Fruit fly (Drosophila melanogaster) whole organism, embryonic: ENCODE measurements around the gene Sap130.

Experiments
- Antp ChIP-seq: fragments of 200-800 bp; sonication (Bioruptor generic); optimal IDR thresholded peaks from 3 replicates; lab custom pipeline; 2016; ENCODE audit warnings: missing biosample characterization, missing genetic modification characterization
- Bgb ChIP-seq: fragments of 200-800 bp; sonication (Bioruptor generic); IDR thresholded peaks from 2 replicates; pipeline ENCODE4 v1.3.6; 2022; ENCODE audit warnings: missing biosample characterization, missing genetic modification characterization; ENCODE audit not compliant: partially characterized antibody
- BtbVII ChIP-seq: fragments of 200-800 bp; sonication (Bioruptor generic); optimal IDR thresholded peaks from 3 replicates; lab custom pipeline; 2017; ENCODE audit warnings: missing biosample characterization, mild to moderate bottlenecking, missing genetic modification characterization
- CG10209 ChIP-seq: fragments of 200-800 bp; sonication (Bioruptor generic); optimal IDR thresholded peaks from 3 replicates; lab custom pipeline; 2017; ENCODE audit warnings: missing biosample characterization, mild to moderate bottlenecking, missing genetic modification characterization, missing genetic modification reagents
- CG10366 ChIP-seq: fragments of 200-800 bp; sonication (Bioruptor generic); IDR thresholded peaks from 2 replicates; pipeline ENCODE4 v1.3.6; 2022; ENCODE audit warnings: missing biosample characterization, missing genetic modification characterization
- CG10543 ChIP-seq: fragments of 200-800 bp; sonication (Bioruptor generic); optimal IDR thresholded peaks from 3 replicates; lab custom pipeline; 2017; ENCODE audit warnings: missing biosample characterization, mild to moderate bottlenecking, missing genetic modification characterization, moderate library complexity
- CG12299 ChIP-seq: fragments of 200-800 bp; sonication (Bioruptor generic); optimal IDR thresholded peaks from 2 replicates; lab custom pipeline; 2018; ENCODE audit warnings: missing biosample characterization, mild to moderate bottlenecking, missing genetic modification characterization
- CG12391 ChIP-seq: fragments of 200-800 bp; sonication (Bioruptor generic); optimal IDR thresholded peaks from 3 replicates; lab custom pipeline; 2018; ENCODE audit warnings: missing biosample characterization, mild to moderate bottlenecking, missing genetic modification characterization, moderate library complexity
- CG12769 ChIP-seq: fragments of 200-800 bp; sonication (Bioruptor generic); optimal IDR thresholded peaks from 2 replicates; lab custom pipeline; 2019; ENCODE audit warnings: missing biosample characterization, mild to moderate bottlenecking, missing genetic modification characterization, moderate library complexity
- CG13894 ChIP-seq: fragments of 200-800 bp; sonication (Bioruptor generic); optimal IDR thresholded peaks from 3 replicates; lab custom pipeline; 2018; ENCODE audit warnings: missing biosample characterization, mild to moderate bottlenecking, missing genetic modification characterization, moderate library complexity
- CG14710 ChIP-seq: fragments of 200-800 bp; sonication (Bioruptor generic); optimal IDR thresholded peaks from 3 replicates; lab custom pipeline; 2019; ENCODE audit warnings: missing biosample characterization, mild to moderate bottlenecking, missing genetic modification characterization, moderate library complexity
- CG15601 ChIP-seq: fragments of 200-800 bp; sonication (Bioruptor generic); optimal IDR thresholded peaks from 3 replicates; lab custom pipeline; 2019; ENCODE audit warnings: missing biosample characterization, mild to moderate bottlenecking, missing genetic modification characterization, moderate library complexity
- CG18262 ChIP-seq: fragments of 200-800 bp; optimal IDR thresholded peaks from 3 replicates; lab custom pipeline; 2019; ENCODE audit warnings: missing biosample characterization, mild to moderate bottlenecking, missing genetic modification characterization, moderate library complexity
- CG2202 ChIP-seq: fragments of 200-800 bp; sonication (Bioruptor generic); optimal IDR thresholded peaks from 2 replicates; lab custom pipeline; 2018; ENCODE audit warnings: missing biosample characterization, mild to moderate bottlenecking, missing genetic modification characterization
- CG4424 ChIP-seq: fragments of 200-800 bp; sonication (Bioruptor generic); optimal IDR thresholded peaks from 3 replicates; lab custom pipeline; 2016; ENCODE audit warnings: missing biosample characterization, missing genetic modification characterization
- CG6175 ChIP-seq: fragments of 200-800 bp; sonication (Bioruptor generic); IDR thresholded peaks from 3 replicates; pipeline ENCODE4 v1.3.6; 2022; ENCODE audit warnings: missing biosample characterization, missing genetic modification characterization
- CG6791 ChIP-seq: fragments of 200-800 bp; sonication (Bioruptor generic); IDR thresholded peaks from 3 replicates; pipeline ENCODE4 v1.3.6; 2022; ENCODE audit warnings: missing biosample characterization, missing genetic modification characterization; ENCODE audit not compliant: partially characterized antibody
- CG8290 ChIP-seq, 3 experiments: fragments of 200-800 bp; sonication (Bioruptor generic); optimal IDR thresholded peaks; 2 replicates each; lab custom pipeline; 2016 to 2019; ENCODE audit warnings: missing biosample characterization in 3 of 3, missing genetic modification characterization in 3 of 3, mild to moderate bottlenecking in 2 of 3, moderate library complexity in 1 of 3
- D ChIP-seq, 2 experiments: fragments of 200-800 bp in 1 of 2; fragments of >200 bp in 1 of 2; sonication (Bioruptor generic) in 1 of 2; optimal IDR thresholded peaks; 2 replicates in 1 of 2; 3 replicates in 1 of 2; lab custom pipeline; 2017; ENCODE audit warnings: mild to moderate bottlenecking in 1 of 2, missing biosample characterization in 1 of 2, missing genetic modification characterization in 1 of 2, missing genetic modification reagents in 1 of 2
- Dek ChIP-seq: fragments of 200-800 bp; sonication (Bioruptor generic); optimal IDR thresholded peaks from 3 replicates; lab custom pipeline; 2019; ENCODE audit warnings: missing biosample characterization, mild to moderate bottlenecking, missing genetic modification characterization, moderate library complexity
- Dll ChIP-seq: fragments of 200-800 bp; sonication (Bioruptor generic); IDR thresholded peaks from 4 replicates; pipeline ENCODE4 v1.3.6; 2022; ENCODE audit warnings: missing biosample characterization, missing genetic modification characterization; ENCODE audit not compliant: partially characterized antibody
- H2.0 ChIP-seq: fragments of 200-800 bp; sonication (Bioruptor generic); IDR thresholded peaks from 2 replicates; pipeline ENCODE4 v1.3.6; 2022; ENCODE audit warnings: missing biosample characterization, missing genetic modification characterization
- HHEX ChIP-seq: fragments of 200-800 bp; sonication (Bioruptor generic); optimal IDR thresholded peaks from 3 replicates; lab custom pipeline; 2017; ENCODE audit warnings: missing biosample characterization, mild to moderate bottlenecking, missing genetic modification characterization, missing genetic modification reagents
- Hmr ChIP-seq: fragments of 200-800 bp; sonication (Bioruptor generic); optimal IDR thresholded peaks from 3 replicates; lab custom pipeline; 2017; ENCODE audit warnings: mild to moderate bottlenecking, missing biosample characterization, missing genetic modification reagents, missing genetic modification characterization
- Hr78 ChIP-seq, 2 experiments: fragments of 200-800 bp in 1 of 2; fragments of >200 bp in 1 of 2; sonication (Bioruptor generic) in 1 of 2; optimal IDR thresholded peaks; 2 replicates each; lab custom pipeline; 2017 to 2019; ENCODE audit warnings: missing biosample characterization in 2 of 2, missing genetic modification characterization in 2 of 2, mild to moderate bottlenecking in 1 of 2, moderate library complexity in 1 of 2
- NC2β ChIP-seq: fragments of 200-800 bp; sonication (Bioruptor generic); optimal IDR thresholded peaks from 2 replicates; lab custom pipeline; 2016; ENCODE audit warnings: missing biosample characterization, missing genetic modification characterization
- Nf-YB ChIP-seq: fragments of 200-800 bp; sonication (Bioruptor generic); optimal IDR thresholded peaks from 3 replicates; lab custom pipeline; 2019; ENCODE audit warnings: missing biosample characterization, mild to moderate bottlenecking, missing genetic modification characterization, moderate library complexity
- Opbp ChIP-seq: fragments of 200-800 bp; sonication (Bioruptor generic); IDR thresholded peaks from 3 replicates; pipeline ENCODE4 v1.3.6; 2022; ENCODE audit warnings: missing biosample characterization, missing genetic modification characterization; ENCODE audit not compliant: partially characterized antibody
- Pdp1 ChIP-seq, 2 experiments: fragments of 200-800 bp; sonication (Bioruptor generic); optimal IDR thresholded peaks; 3 replicates each; lab custom pipeline; 2016; ENCODE audit warnings: missing biosample characterization in 2 of 2, missing genetic modification characterization in 2 of 2, mild to moderate bottlenecking in 1 of 2, moderate library complexity in 1 of 2
- Sox102F ChIP-seq: fragments of 200-800 bp; sonication (Bioruptor generic); optimal IDR thresholded peaks from 2 replicates; lab custom pipeline; 2018; ENCODE audit warnings: missing biosample characterization, mild to moderate bottlenecking, missing genetic modification characterization, moderate library complexity
- Usf ChIP-seq: fragments of 200-800 bp; sonication (Bioruptor generic); optimal IDR thresholded peaks from 2 replicates; lab custom pipeline; 2017; ENCODE audit warnings: missing genotype, missing biosample characterization, missing genetic modification characterization
- bsh ChIP-seq, 2 experiments: fragments of 200-800 bp; sonication (Bioruptor generic); optimal IDR thresholded peaks; 2 replicates each; lab custom pipeline; 2017 to 2018; ENCODE audit warnings: mild to moderate bottlenecking in 2 of 2, missing biosample characterization in 2 of 2, missing genetic modification characterization in 2 of 2, moderate library complexity in 1 of 2
- cas ChIP-seq: fragments of 200-800 bp; sonication (Bioruptor generic); IDR thresholded peaks from 2 replicates; pipeline ENCODE4 v1.3.6; 2022; ENCODE audit warnings: missing biosample characterization, missing genetic modification characterization
- corto ChIP-seq: fragments of 200-800 bp; sonication (Bioruptor generic); optimal IDR thresholded peaks from 2 replicates; lab custom pipeline; 2016; ENCODE audit warnings: missing biosample characterization, mild to moderate bottlenecking, missing genetic modification characterization, moderate library complexity
- crp ChIP-seq, 2 experiments: fragments of 200-800 bp; sonication (Bioruptor generic); optimal IDR thresholded peaks; 2 replicates in 1 of 2; 3 replicates in 1 of 2; lab custom pipeline; 2017; ENCODE audit warnings: missing biosample characterization in 2 of 2, missing genetic modification characterization in 2 of 2, mild to moderate bottlenecking in 1 of 2, moderate library complexity in 1 of 2
- dmrt99B ChIP-seq: fragments of 200-800 bp; sonication (Bioruptor generic); optimal IDR thresholded peaks from 2 replicates; lab custom pipeline; 2018; ENCODE audit warnings: missing biosample characterization, mild to moderate bottlenecking, missing genetic modification characterization, moderate library complexity
- gsb-n ChIP-seq: fragments of 200-800 bp; sonication (Bioruptor generic); optimal IDR thresholded peaks from 3 replicates; lab custom pipeline; 2018; ENCODE audit warnings: missing biosample characterization, mild to moderate bottlenecking, missing genetic modification characterization
- inv ChIP-seq: fragments of 200-800 bp; sonication (Bioruptor generic); IDR thresholded peaks from 2 replicates; pipeline ENCODE4 v1.3.6; 2022; ENCODE audit warnings: missing biosample characterization, missing genetic modification characterization; ENCODE audit not compliant: partially characterized antibody
- lab ChIP-seq: fragments of 200-800 bp; sonication (Bioruptor generic); optimal IDR thresholded peaks from 3 replicates; lab custom pipeline; 2017; ENCODE audit warnings: missing biosample characterization, missing genetic modification characterization, mild to moderate bottlenecking, moderate library complexity, missing genetic modification reagents
- pan ChIP-seq, 4 experiments: fragments of >200 bp in 3 of 4; fragments of 200-800 bp in 1 of 4; sonication (Bioruptor generic) in 1 of 4; optimal IDR thresholded peaks in 3 of 4; IDR thresholded peaks in 1 of 4; 2 replicates each; pipeline versions ENCODE4 v1.3.6 to Lab custom; 2017 to 2022; ENCODE audit warnings: missing biosample characterization in 2 of 4, missing genetic modification characterization in 2 of 4, mixed read lengths in 1 of 4
- psq ChIP-seq: fragments of 200-800 bp; sonication (Bioruptor generic); optimal IDR thresholded peaks from 2 replicates; lab custom pipeline; 2017; ENCODE audit warnings: missing biosample characterization, missing genetic modification characterization
- ranshi ChIP-seq: fragments of 200-800 bp; sonication (Bioruptor generic); IDR thresholded peaks from 2 replicates; pipeline ENCODE4 v1.3.6; 2022; ENCODE audit warnings: missing biosample characterization, missing genetic modification characterization
- shn ChIP-seq: fragments of 200-800 bp; sonication (Bioruptor generic); optimal IDR thresholded peaks from 3 replicates; lab custom pipeline; 2016; ENCODE audit warnings: missing biosample characterization, missing genetic modification characterization
- slp2 ChIP-seq: fragments of 200-800 bp; sonication (Bioruptor generic); optimal IDR thresholded peaks from 2 replicates; lab custom pipeline; 2016; ENCODE audit warnings: missing biosample characterization, missing genetic modification characterization
- wdn ChIP-seq: fragments of 200-800 bp; sonication (Bioruptor generic); IDR thresholded peaks from 2 replicates; pipeline ENCODE4 v1.3.6; 2022; ENCODE audit warnings: missing biosample characterization, missing genetic modification characterization
- wor ChIP-seq: fragments of 200-800 bp; sonication (Bioruptor generic); IDR thresholded peaks from 2 replicates; pipeline ENCODE4 v1.3.6; 2022; ENCODE audit warnings: missing biosample characterization, missing genetic modification characterization
- yki ChIP-seq: fragments of >200 bp; optimal IDR thresholded peaks from 3 replicates; lab custom pipeline; 2018

The Sap130 gene

dm6 chr3L:12792933-12793448, 12.7 kb upstream of the Sap130 start (continued):
- peak; percentile 74 for TF ChIP-seq CG12391 (tag; lab: Kevin White, UChicago)
- TF ChIP-seq Antp: no peak
- TF ChIP-seq Hmr (GFP tag; lab: Kevin White, UChicago): peak; percentile 68
- TF ChIP-seq bsh (GFP tag; optimal IDR thresholded peaks at IDR 0.05; lab: Kevin White, UChicago): peak; percentile 58 to 69
- TF ChIP-seq pan (optimal IDR thresholded peaks at IDR 0.05; lab: Kevin White, UChicago): no peak
- peak in 1 of 2 experiments; percentile 54 for TF ChIP-seq pan (GFP tag; optimal IDR thresholded peaks at IDR 0.05 in 1 of 2, IDR thresholded peaks at IDR 0.05 in 1 of 2)
- TF ChIP-seq shn (GFP tag; lab: Kevin White, UChicago): no peak
- peak; percentile 40 for TF ChIP-seq CG10209
- peak; percentile 77 for TF ChIP-seq CG18262 (tag; lab: Kevin White, UChicago)
- no peak for TF ChIP-seq yki
- TF ChIP-seq dmrt99B (tag; lab: Kevin White, UChicago): peak; percentile 76
- TF ChIP-seq CG10543 (GFP tag; lab: Kevin White, UChicago): peak; percentile 11
- TF ChIP-seq psq (GFP tag; lab: Kevin White, UChicago): no peak
- TF ChIP-seq D (optimal IDR thresholded peaks at IDR 0.05; lab: Kevin White, UChicago): no peak
- TF ChIP-seq D (GFP tag; optimal IDR thresholded peaks at IDR 0.05; lab: Kevin White, UChicago): peak; percentile 8
- TF ChIP-seq CG12769 (tag; lab: Kevin White, UChicago): no peak
- peak; percentile 12 for TF ChIP-seq Usf (GFP tag; lab: Kevin White, UChicago)
- TF ChIP-seq Dek: peak; percentile 60
- TF ChIP-seq CG4424 (GFP tag; lab: Kevin White, UChicago): peak; percentile 58
- peak; percentile 44 for TF ChIP-seq CG12299 (tag; lab: Kevin White, UChicago)
- peak; percentile 66 for TF ChIP-seq lab (GFP tag; lab: Kevin White, UChicago)
- TF ChIP-seq CG8290 (GFP tag; optimal IDR thresholded peaks at IDR 0.05; lab: Kevin White, UChicago): peak; percentile 50
- TF ChIP-seq CG8290 (tag; optimal IDR thresholded peaks at IDR 0.05; lab: Kevin White, UChicago): peak in 1 of 2 experiments; percentile 4
- no peak for TF ChIP-seq CG6791 (GFP tag; lab: Robert Waterston, UW)
- no peak for TF ChIP-seq CG10366 (GFP tag; lab: Robert Waterston, UW)
- TF ChIP-seq cas: no peak
- 0 out of 2 replicates have a peak, but pooled peaks have one; percentile 28 for TF ChIP-seq wor (GFP tag; lab: Robert Waterston, UW)
- no peak for TF ChIP-seq CG2202 (tag; lab: Kevin White, UChicago)
- TF ChIP-seq Hr78 (GFP tag; optimal IDR thresholded peaks at IDR 0.05; lab: Kevin White, UChicago): peak in 1 of 2 experiments; percentile 21
- peak; percentile 39 for TF ChIP-seq HHEX (GFP tag; lab: Kevin White, UChicago)
- TF ChIP-seq inv (GFP tag; lab: Robert Waterston, UW): no peak
- TF ChIP-seq BtbVII: peak; percentile 20
- peak; percentile 14 to 62 for TF ChIP-seq Pdp1 (GFP tag; optimal IDR thresholded peaks at IDR 0.05; lab: Kevin White, UChicago)
- TF ChIP-seq corto (GFP tag; lab: Kevin White, UChicago): peak; percentile 55
- 0 out of 2 replicates have a peak, but pooled peaks have one; percentile 9 for TF ChIP-seq wdn (GFP tag; lab: Robert Waterston, UW)
- no peak for TF ChIP-seq Dll (GFP tag; lab: Robert Waterston, UW)
- peak; percentile 40 for TF ChIP-seq gsb-n (tag; lab: Kevin White, UChicago)
- peak; percentile 1 for TF ChIP-seq NC2β (GFP tag; lab: Kevin White, UChicago)

dm6 chr3L:12794532-12794931, 11.2 kb upstream of the Sap130 start:
- peak; percentile 85; the same call in 2 of the 3 replicates for TF ChIP-seq Opbp (GFP tag; lab: Robert Waterston, UW)
- TF ChIP-seq CG15601 (tag; lab: Kevin White, UChicago): no peak
- TF ChIP-seq H2.0 (GFP tag; lab: Robert Waterston, UW): no peak
- peak; percentile 65 for TF ChIP-seq Nf-YB (GFP tag; lab: Kevin White, UChicago)
- TF ChIP-seq Bgb (GFP tag; lab: Robert Waterston, UW): peak; percentile 92
- TF ChIP-seq CG13894 (tag; lab: Kevin White, UChicago): no peak
- no peak for TF ChIP-seq CG6175
- TF ChIP-seq slp2: no peak
- no peak for TF ChIP-seq ranshi
- no peak for TF ChIP-seq Sox102F (GFP tag; lab: Kevin White, UChicago)
- TF ChIP-seq crp (GFP tag; optimal IDR thresholded peaks at IDR 0.05; lab: Kevin White, UChicago): peak; percentile 23 to 95
- TF ChIP-seq CG14710: peak; percentile 2
